Fruit fly (Drosophila melanogaster) whole organism, pupa: Measurements from ENCODE around the gene RunxB.
A peak's percentile ranks its signal among the peaks of the same experiment; 100 is the strongest.

Experiments used
- CG10348 ChIP-seq: fragments of 200-800 bp; sonication (Bioruptor generic); IDR thresholded peaks from 2 replicates; pipeline ENCODE4 v1.3.6; 2022; ENCODE audit warnings: missing biosample characterization, missing genetic modification characterization
- CG13204 ChIP-seq: fragments of 200-800 bp; sonication (Bioruptor generic); optimal IDR thresholded peaks from 2 replicates; lab custom pipeline; 2018; ENCODE audit warnings: missing biosample characterization, mild to moderate bottlenecking, missing genetic modification characterization, moderate library complexity
- CG14655 ChIP-seq: fragments of 200-800 bp; sonication (Bioruptor generic); optimal IDR thresholded peaks from 3 replicates; lab custom pipeline; 2017; ENCODE audit warnings: mild to moderate bottlenecking, missing biosample characterization, missing genetic modification reagents, missing genetic modification characterization
- CG32121 ChIP-seq: fragments of 200-800 bp; sonication (Bioruptor generic); IDR thresholded peaks from 2 replicates; pipeline ENCODE4 v1.3.6; 2022; ENCODE audit warnings: missing biosample characterization, missing genetic modification characterization
- CG4496 ChIP-seq: fragments of 200-800 bp; sonication (Bioruptor generic); IDR thresholded peaks from 3 replicates; pipeline ENCODE4 v1.3.6; 2022; ENCODE audit warnings: missing biosample characterization, missing genetic modification characterization
- CG8159 ChIP-seq: fragments of 200-800 bp; sonication (Bioruptor generic); optimal IDR thresholded peaks from 3 replicates; lab custom pipeline; 2018; ENCODE audit warnings: missing biosample characterization, mild to moderate bottlenecking, missing genetic modification characterization, moderate library complexity
- EcR ChIP-seq: fragments of 200-800 bp; sonication (Bioruptor generic); optimal IDR thresholded peaks from 3 replicates; lab custom pipeline; 2019; ENCODE audit warnings: missing biosample characterization, missing genetic modification characterization, mild to moderate bottlenecking, moderate library complexity, missing genetic modification reagents
- Pif1A ChIP-seq: fragments of 200-800 bp; sonication (Bioruptor generic); optimal IDR thresholded peaks from 3 replicates; lab custom pipeline; 2016; ENCODE audit warnings: missing biosample characterization, missing genetic modification characterization
- Snoo ChIP-seq: fragments of 200-800 bp; sonication (Bioruptor generic); optimal IDR thresholded peaks from 3 replicates; lab custom pipeline; 2017; ENCODE audit warnings: missing biosample characterization, mild to moderate bottlenecking, missing genetic modification characterization, inconsistent platforms
- rn ChIP-seq: fragments of 200-800 bp; sonication (Bioruptor generic); IDR thresholded peaks from 2 replicates; pipeline ENCODE4 v1.3.6; 2022; ENCODE audit warnings: missing biosample characterization, missing genetic modification characterization

- peak; percentile 38 for TF ChIP-seq CG14655 (GFP tag; lab: Kevin White, UChicago)
- no peak for TF ChIP-seq rn (GFP tag; lab: Robert Waterston, UW)
- peak; percentile 27 for TF ChIP-seq Snoo (tag; lab: Kevin White, UChicago)
- peak; percentile 81 for TF ChIP-seq CG4496 (GFP tag; lab: Robert Waterston, UW)
- peak; percentile 56; the same call in 1 of the 2 replicates for TF ChIP-seq CG32121 (GFP tag; lab: Robert Waterston, UW)
- peak; percentile 55 for TF ChIP-seq CG8159 (tag; lab: Kevin White, UChicago)
- TF ChIP-seq CG10348 = no peak
- peak; percentile 86 for TF ChIP-seq EcR (GFP tag; lab: Kevin White, UChicago)
- TF ChIP-seq Pif1A = peak; percentile 53
- no peak for TF ChIP-seq CG13204
These were observed 26.9 kb upstream of the RunxB start, which contains the start of gene CG1812 for dm6 chrX:20511382-20511853.
